Fruit fly (Drosophila melanogaster) whole organism, embryonic: Measurements from ENCODE around the gene lin-52.
A peak's percentile ranks its signal among the peaks of the same experiment; 100 is the strongest.

Experiments
- CG10462 ChIP-seq: fragments of 200-800 bp; sonication (Bioruptor generic); optimal IDR thresholded peaks from 2 replicates; lab custom pipeline; 2016; ENCODE audit warnings: missing biosample characterization, missing genetic modification characterization
- CG10565 ChIP-seq: fragments of 200-800 bp; sonication (Bioruptor generic); optimal IDR thresholded peaks from 3 replicates; lab custom pipeline; 2016; ENCODE audit warnings: missing biosample characterization, mild to moderate bottlenecking, missing genetic modification characterization
- CG11085 ChIP-seq: fragments of 200-800 bp; sonication (Bioruptor generic); IDR thresholded peaks from 2 replicates; pipeline ENCODE4 v1.3.6; 2022; ENCODE audit warnings: missing biosample characterization, missing genetic modification characterization
- CG11247 ChIP-seq: fragments of 200-800 bp; sonication (Bioruptor generic); IDR thresholded peaks from 2 replicates; pipeline ENCODE4 v1.3.6; 2022; ENCODE audit warnings: missing biosample characterization, missing genetic modification characterization
- CG11456 ChIP-seq: fragments of 200-800 bp; sonication (Bioruptor generic); IDR thresholded peaks from 3 replicates; pipeline ENCODE4 v1.3.6; 2022; ENCODE audit warnings: missing biosample characterization, missing genetic modification characterization
- CG12659 ChIP-seq: fragments of 200-800 bp; sonication (Bioruptor generic); optimal IDR thresholded peaks from 3 replicates; lab custom pipeline; 2017; ENCODE audit warnings: mild to moderate bottlenecking, missing biosample characterization, missing genetic modification reagents, missing genetic modification characterization
- CG12942 ChIP-seq: fragments of 200-800 bp; sonication (Bioruptor generic); optimal IDR thresholded peaks from 3 replicates; lab custom pipeline; 2016; ENCODE audit warnings: missing biosample characterization, missing genetic modification characterization
- CG13424 ChIP-seq: fragments of 200-800 bp; sonication (Bioruptor generic); optimal IDR thresholded peaks from 2 replicates; lab custom pipeline; 2019; ENCODE audit warnings: missing biosample characterization, mild to moderate bottlenecking, missing genetic modification characterization, moderate library complexity
- CG14441 ChIP-seq: fragments of 200-800 bp; sonication (Bioruptor generic); IDR thresholded peaks from 2 replicates; pipeline ENCODE4 v1.3.6; 2022; ENCODE audit warnings: missing biosample characterization, missing genetic modification characterization
- CG1529 ChIP-seq: fragments of 200-800 bp; sonication (Bioruptor generic); optimal IDR thresholded peaks from 3 replicates; lab custom pipeline; 2018; ENCODE audit warnings: missing biosample characterization, missing genetic modification characterization
- CG1603 ChIP-seq: fragments of 200-800 bp; sonication (Bioruptor generic); optimal IDR thresholded peaks from 2 replicates; lab custom pipeline; 2019; ENCODE audit warnings: missing biosample characterization, mild to moderate bottlenecking, missing genetic modification characterization, moderate library complexity
- CG1647 ChIP-seq: fragments of 200-800 bp; sonication (Bioruptor generic); optimal IDR thresholded peaks from 3 replicates; lab custom pipeline; 2016; ENCODE audit warnings: missing biosample characterization, missing genetic modification characterization
- CG17186 ChIP-seq: fragments of 200-800 bp; sonication (Bioruptor generic); optimal IDR thresholded peaks from 3 replicates; lab custom pipeline; 2017; ENCODE audit warnings: missing biosample characterization, missing genetic modification reagents, missing genetic modification characterization
- CG17568 ChIP-seq: fragments of 200-800 bp; sonication (Bioruptor generic); optimal IDR thresholded peaks from 2 replicates; lab custom pipeline; 2018; ENCODE audit warnings: missing biosample characterization, mild to moderate bottlenecking, missing genetic modification characterization, moderate library complexity
- CG18011 ChIP-seq: fragments of 200-800 bp; sonication (Bioruptor generic); optimal IDR thresholded peaks from 2 replicates; lab custom pipeline; 2017; ENCODE audit warnings: missing biosample characterization, missing genetic modification characterization, mild to moderate bottlenecking, moderate library complexity, missing genotype
- CG2199 ChIP-seq: fragments of 200-800 bp; sonication (Bioruptor generic); IDR thresholded peaks from 3 replicates; pipeline ENCODE4 v1.3.6; 2022; ENCODE audit warnings: missing biosample characterization, missing genetic modification characterization
- CG31224 ChIP-seq: fragments of 200-800 bp; sonication (Bioruptor generic); IDR thresholded peaks from 2 replicates; pipeline ENCODE4 v1.3.6; 2022; ENCODE audit warnings: missing biosample characterization, missing genetic modification characterization
- CG32532 ChIP-seq: fragments of 200-800 bp; sonication (Bioruptor generic); IDR thresholded peaks from 2 replicates; pipeline ENCODE4 v1.3.6; 2022; ENCODE audit warnings: missing biosample characterization, missing genetic modification characterization
- CG3281 ChIP-seq: fragments of 200-800 bp; sonication (Bioruptor generic); optimal IDR thresholded peaks from 3 replicates; lab custom pipeline; 2017; ENCODE audit warnings: missing biosample characterization, mild to moderate bottlenecking, missing genetic modification characterization
- CG34422 ChIP-seq: fragments of 200-800 bp; sonication (Bioruptor generic); IDR thresholded peaks from 3 replicates; pipeline ENCODE4 v1.3.6; 2022; ENCODE audit warnings: missing biosample characterization, missing genetic modification characterization
- CG3847 ChIP-seq: fragments of 200-800 bp; sonication (Bioruptor generic); IDR thresholded peaks from 2 replicates; pipeline ENCODE4 v1.3.6; 2022; ENCODE audit warnings: missing biosample characterization, missing genetic modification characterization
- CG7357 ChIP-seq: fragments of 200-800 bp; sonication (Bioruptor generic); IDR thresholded peaks from 3 replicates; pipeline ENCODE4 v1.3.6; 2022; ENCODE audit warnings: missing biosample characterization, missing genetic modification characterization
- CG7987 ChIP-seq: fragments of 200-800 bp; sonication (Bioruptor generic); optimal IDR thresholded peaks from 2 replicates; lab custom pipeline; 2018; ENCODE audit warnings: missing biosample characterization, mild to moderate bottlenecking, missing genetic modification characterization, moderate library complexity
- CHES-1-like ChIP-seq: fragments of 200-800 bp; sonication (Bioruptor generic); optimal IDR thresholded peaks from 2 replicates; lab custom pipeline; 2016; ENCODE audit warnings: missing biosample characterization, missing genetic modification characterization
- CkIIα-i1 ChIP-seq: fragments of 200-800 bp; sonication (Bioruptor generic); IDR thresholded peaks from 2 replicates; pipeline ENCODE4 v1.3.6; 2022; ENCODE audit warnings: missing biosample characterization, missing genetic modification characterization
- D19A ChIP-seq: fragments of 200-800 bp; optimal IDR thresholded peaks from 3 replicates; lab custom pipeline; 2019; ENCODE audit warnings: missing biosample characterization, mild to moderate bottlenecking, missing genetic modification characterization, moderate library complexity
- D19B ChIP-seq: fragments of 200-800 bp; sonication (Bioruptor generic); optimal IDR thresholded peaks from 2 replicates; lab custom pipeline; 2017; ENCODE audit warnings: missing biosample characterization, mild to moderate bottlenecking, missing genetic modification characterization
- Ets97D ChIP-seq: fragments of 200-800 bp; sonication (Bioruptor generic); optimal IDR thresholded peaks from 3 replicates; lab custom pipeline; 2016; ENCODE audit warnings: missing biosample characterization, missing genetic modification characterization
- Gug ChIP-seq: fragments of 200-800 bp; sonication (Bioruptor generic); IDR thresholded peaks from 4 replicates; pipeline ENCODE4 v1.3.6; 2022; ENCODE audit warnings: missing biosample characterization, missing genetic modification characterization
- NC2β ChIP-seq: fragments of 200-800 bp; sonication (Bioruptor generic); optimal IDR thresholded peaks from 2 replicates; lab custom pipeline; 2016; ENCODE audit warnings: missing biosample characterization, missing genetic modification characterization
- abd-A ChIP-seq: fragments of 200-800 bp; sonication (Bioruptor generic); optimal IDR thresholded peaks from 3 replicates; lab custom pipeline; 2019; ENCODE audit warnings: missing biosample characterization, mild to moderate bottlenecking, missing genetic modification characterization, moderate library complexity
- corto ChIP-seq: fragments of 200-800 bp; sonication (Bioruptor generic); optimal IDR thresholded peaks from 2 replicates; lab custom pipeline; 2016; ENCODE audit warnings: missing biosample characterization, mild to moderate bottlenecking, missing genetic modification characterization, moderate library complexity
- crol ChIP-seq: fragments of 200-800 bp; sonication (Bioruptor generic); IDR thresholded peaks from 2 replicates; pipeline ENCODE4 v1.3.6; 2022; ENCODE audit warnings: missing biosample characterization, missing genetic modification characterization
- ems ChIP-seq: fragments of 200-800 bp; sonication (Bioruptor generic); optimal IDR thresholded peaks from 3 replicates; lab custom pipeline; 2016; ENCODE audit warnings: missing biosample characterization, missing genetic modification characterization
- eve ChIP-seq, 2 experiments: fragments of >200 bp; optimal IDR thresholded peaks; 2 replicates each; lab custom pipeline; 2017; ENCODE audit warnings: missing biosample characterization in 2 of 2, missing genetic modification characterization in 2 of 2
- fd102C ChIP-seq: fragments of 200-800 bp; sonication (Bioruptor generic); optimal IDR thresholded peaks from 2 replicates; lab custom pipeline; 2018; ENCODE audit warnings: missing biosample characterization, mild to moderate bottlenecking, missing genetic modification characterization, moderate library complexity
- fd96Cb ChIP-seq: fragments of 200-800 bp; sonication (Bioruptor generic); optimal IDR thresholded peaks from 2 replicates; lab custom pipeline; 2018; ENCODE audit warnings: missing biosample characterization, mild to moderate bottlenecking, missing genetic modification characterization, moderate library complexity
- hb ChIP-seq: fragments of 200-800 bp; sonication (Bioruptor generic); IDR thresholded peaks from 3 replicates; pipeline ENCODE4 v1.3.6; 2022; ENCODE audit warnings: missing biosample characterization, missing genetic modification characterization; ENCODE audit not compliant: partially characterized antibody
- nerfin-2 ChIP-seq: fragments of 200-800 bp; sonication (Bioruptor generic); IDR thresholded peaks from 2 replicates; pipeline ENCODE4 v1.3.6; 2022; ENCODE audit warnings: missing biosample characterization, missing genetic modification characterization; ENCODE audit not compliant: partially characterized antibody
- pho ChIP-seq: fragments of 200-800 bp; sonication (Bioruptor generic); optimal IDR thresholded peaks from 2 replicates; lab custom pipeline; 2016; ENCODE audit warnings: missing biosample characterization, missing genetic modification characterization
- pnt ChIP-seq: fragments of 200-800 bp; sonication (Bioruptor generic); optimal IDR thresholded peaks from 3 replicates; lab custom pipeline; 2016; ENCODE audit warnings: missing biosample characterization, missing genetic modification characterization
- pros ChIP-seq: fragments of 200-800 bp; sonication (Bioruptor generic); optimal IDR thresholded peaks from 3 replicates; lab custom pipeline; 2019; ENCODE audit warnings: missing biosample characterization, mild to moderate bottlenecking, missing genetic modification characterization, moderate library complexity
- sens-2 ChIP-seq: fragments of 200-800 bp; sonication (Bioruptor generic); IDR thresholded peaks from 2 replicates; pipeline ENCODE4 v1.3.6; 2022; ENCODE audit warnings: missing biosample characterization, missing genetic modification characterization
- sim ChIP-seq: fragments of 200-800 bp; sonication (Bioruptor generic); IDR thresholded peaks from 2 replicates; pipeline ENCODE4 v1.3.6; 2022; ENCODE audit warnings: missing biosample characterization, missing genetic modification characterization
- sima ChIP-seq: fragments of 200-800 bp; sonication (Bioruptor generic); optimal IDR thresholded peaks from 2 replicates; lab custom pipeline; 2016; ENCODE audit warnings: missing biosample characterization, missing genetic modification characterization
- tin ChIP-seq: fragments of 200-800 bp; sonication (Bioruptor generic); optimal IDR thresholded peaks from 3 replicates; lab custom pipeline; 2016; ENCODE audit warnings: missing biosample characterization, missing genetic modification characterization
- tio ChIP-seq: fragments of 200-800 bp; sonication (Bioruptor generic); optimal IDR thresholded peaks from 2 replicates; lab custom pipeline; 2017; ENCODE audit warnings: missing biosample characterization, missing genetic modification characterization, inconsistent platforms
- tup ChIP-seq: fragments of 200-800 bp; sonication (Bioruptor generic); optimal IDR thresholded peaks from 2 replicates; lab custom pipeline; 2016; ENCODE audit warnings: missing biosample characterization, mild to moderate bottlenecking, missing genetic modification characterization, moderate library complexity
- tx ChIP-seq: fragments of 200-800 bp; sonication (Bioruptor generic); optimal IDR thresholded peaks from 2 replicates; lab custom pipeline; 2016; ENCODE audit warnings: missing biosample characterization, missing genetic modification characterization
- vnd ChIP-seq: fragments of 200-800 bp; sonication (Bioruptor generic); IDR thresholded peaks from 3 replicates; pipeline ENCODE4 v1.3.6; 2022; ENCODE audit warnings: missing biosample characterization, missing genetic modification characterization; ENCODE audit not compliant: partially characterized antibody
- zfh1 ChIP-seq: fragments of 200-800 bp; sonication (Bioruptor generic); IDR thresholded peaks from 3 replicates; pipeline ENCODE4 v1.3.6; 2022; ENCODE audit warnings: missing biosample characterization, missing genetic modification characterization

lin-52 gene

DNA sequence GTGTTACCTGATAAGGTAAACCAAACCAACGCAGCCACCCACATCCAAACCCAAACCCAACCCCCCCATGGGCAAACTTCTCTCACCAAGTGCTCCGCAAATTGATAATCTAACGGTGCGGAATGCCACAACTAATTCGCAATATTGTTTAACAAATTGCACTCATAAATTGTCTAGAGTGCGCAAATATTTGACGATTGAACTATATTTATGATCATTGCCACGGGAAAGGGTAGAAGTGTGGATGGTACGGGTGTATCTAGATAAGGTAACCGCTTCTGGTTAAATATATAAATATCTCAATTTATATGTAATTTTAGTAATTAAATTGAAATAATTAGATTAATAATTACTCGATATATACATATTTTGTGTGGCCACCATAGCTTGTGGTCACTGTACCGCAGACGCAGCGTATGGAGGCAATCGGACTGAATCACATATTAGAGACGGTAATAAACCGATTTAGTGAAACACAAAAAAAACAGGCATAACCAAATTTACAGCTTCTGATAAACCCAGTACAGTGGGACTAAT lies 36.2 kb downstream of the lin-52 start (continued):
- TF ChIP-seq CG11085 (peak; percentile 52), D19B (peak; percentile 50), CG13424 (tag; lab: Kevin White, UChicago) (peak; percentile 62), crol (GFP tag; lab: Robert Waterston, UW) (0 out of 2 replicates have a peak, but pooled peaks have one; percentile 13), sima (GFP tag; lab: Kevin White, UChicago) (no peak), CG11456 (GFP tag; lab: Robert Waterston, UW) (peak; percentile 79), sim (GFP tag; lab: Robert Waterston, UW) (no peak), tin (GFP tag; lab: Kevin White, UChicago) (no peak), CG34422 (GFP tag; lab: Robert Waterston, UW) (peak; percentile 55; the same call in 1 of the 3 replicates), CG7357 (GFP tag; lab: Robert Waterston, UW) (no peak), eve (GFP tag; optimal IDR thresholded peaks at IDR 0.05; lab: Kevin White, UChicago) (no peak), Ets97D (no peak), fd96Cb (tag; lab: Kevin White, UChicago) (peak; percentile 19), CG17568 (GFP tag; lab: Kevin White, UChicago) (peak; percentile 52), abd-A (no peak), CG17186 (GFP tag; lab: Kevin White, UChicago) (no peak), CG1647 (GFP tag; lab: Kevin White, UChicago) (no peak), Gug (GFP tag; lab: Robert Waterston, UW) (peak; percentile 66; the same call in 2 of the 4 replicates), zfh1 (peak; percentile 61; the same call in 2 of the 3 replicates), hb (GFP tag; lab: Robert Waterston, UW) (no peak), CG12659 (GFP tag; lab: Kevin White, UChicago) (peak; percentile 61), nerfin-2 (GFP tag; lab: Robert Waterston, UW) (no peak), tup (no peak), CG3847 (GFP tag; lab: Robert Waterston, UW) (peak; percentile 77), CG32532 (GFP tag; lab: Robert Waterston, UW) (peak; percentile 90), CG31224 (GFP tag; lab: Robert Waterston, UW) (peak; percentile 64), CG1529 (no peak), CG18011 (GFP tag; lab: Kevin White, UChicago) (no peak), fd102C (GFP tag; lab: Kevin White, UChicago) (no peak), CG1603 (tag; lab: Kevin White, UChicago) (peak; percentile 4), CkIIα-i1 (GFP tag; lab: Robert Waterston, UW) (0 out of 2 replicates have a peak, but pooled peaks have one; percentile 34), NC2β (no peak), CG11247 (peak; percentile 69), CG14441 (GFP tag; lab: Robert Waterston, UW) (peak; percentile 56; the same call in 1 of the 2 replicates), CG3281 (GFP tag; lab: Kevin White, UChicago) (peak; percentile 81), D19A (tag; lab: Kevin White, UChicago) (peak; percentile 31), CG12942 (GFP tag; lab: Kevin White, UChicago) (no peak), pros (GFP tag; lab: Kevin White, UChicago) (no peak), tx (no peak), pho (GFP tag; lab: Kevin White, UChicago) (no peak), ems (GFP tag; lab: Kevin White, UChicago) (no peak), pnt (GFP tag; lab: Kevin White, UChicago) (no peak), CG7987 (GFP tag; lab: Kevin White, UChicago) (no peak), CG2199 (no peak), CG10565 (GFP tag; lab: Kevin White, UChicago) (no peak), CG10462 (GFP tag; lab: Kevin White, UChicago) (no peak), CHES-1-like (no peak), corto (GFP tag; lab: Kevin White, UChicago) (peak; percentile 43), sens-2 (0 out of 2 replicates have a peak, but pooled peaks have one; percentile 22), tio (peak; percentile 28), vnd (no peak)
